Fruit fly (Drosophila melanogaster): Measurements from ENCODE around the gene CG7730.

- TF ChIP-seq CTCF (optimal IDR thresholded peaks at IDR 0.05) (no peak), CG8478 (optimal IDR thresholded peaks at IDR 0.05) (no peak)
Measured at dm6 chr3L:17044799-17045198, 17.5 kb downstream of the CG7730 start, which contains the start of gene Pop5.

All from S2 (cell line).